Worm (Caenorhabditis elegans) whole organism, early embryonic: ENCODE results near the gene aip-1.

Experiments
- B0310.2 ChIP-seq: sonication (generic microtip); optimal IDR thresholded peaks from 2 replicates; lab custom pipeline; 2016; ENCODE audit warnings: mild to moderate bottlenecking, missing genetic modification characterization, missing compliant biosample characterization
- F13C5.2 ChIP-seq: sonication (generic microtip); optimal IDR thresholded peaks from 2 replicates; lab custom pipeline; 2017; ENCODE audit warnings: mild to moderate bottlenecking, missing genetic modification characterization, inconsistent platforms, missing compliant biosample characterization
- aly-1 ChIP-seq: sonication (generic microtip); optimal IDR thresholded peaks from 2 replicates; lab custom pipeline; 2016; ENCODE audit warnings: missing genetic modification characterization, missing compliant biosample characterization
- ama-1 ChIP-seq: fragments of 150-350 bp; optimal IDR thresholded peaks from 2 replicates; lab custom pipeline; 2014
- ceh-13 ChIP-seq: fragments of 200-800 bp; sonication (Bioruptor generic); optimal IDR thresholded peaks from 2 replicates; lab custom pipeline; 2018; ENCODE audit warnings: mild to moderate bottlenecking, missing genetic modification characterization, missing compliant biosample characterization
- ceh-36 ChIP-seq: sonication (generic microtip); optimal IDR thresholded peaks from 2 replicates; lab custom pipeline; 2016; ENCODE audit warnings: missing genetic modification characterization, inconsistent platforms, missing compliant biosample characterization
- ets-7 ChIP-seq: sonication (generic microtip); optimal IDR thresholded peaks from 2 replicates; lab custom pipeline; 2016; ENCODE audit warnings: missing genotype, missing genetic modification characterization, missing compliant biosample characterization
- flt-1 ChIP-seq: fragments of 200-800 bp; sonication (Bioruptor generic); IDR thresholded peaks from 2 replicates; pipeline ENCODE4 v1.3.6; 2022; ENCODE audit warnings: missing genetic modification characterization, missing compliant biosample characterization
- hmbx-1 ChIP-seq: sonication (generic microtip); optimal IDR thresholded peaks from 2 replicates; lab custom pipeline; 2016; ENCODE audit warnings: mild to moderate bottlenecking, missing genetic modification characterization, missing compliant biosample characterization
- scrt-1 ChIP-seq: fragments of 200-800 bp; sonication (Bioruptor generic); IDR thresholded peaks from 2 replicates; pipeline ENCODE4 v1.3.6; 2022; ENCODE audit warnings: missing genetic modification characterization, missing compliant biosample characterization
- tbx-11 ChIP-seq: fragments of 200-800 bp; sonication (Bioruptor generic); IDR thresholded peaks from 2 replicates; pipeline ENCODE4 v1.3.6; 2022; ENCODE audit warnings: missing genetic modification characterization, missing compliant biosample characterization
- tra-4 ChIP-seq: sonication (generic microtip); optimal IDR thresholded peaks from 2 replicates; lab custom pipeline; 2017; ENCODE audit warnings: missing genetic modification characterization, missing compliant biosample characterization

ce11 chrV:14057540-14057939, 45.4 kb downstream of the aip-1 start, which contains the start of gene F58D12.3:
- no peak for TF ChIP-seq scrt-1
- TF ChIP-seq flt-1 (GFP tag; lab: Robert Waterston, UW): no peak
- no peak for TF ChIP-seq ets-7 (tag; lab: Kevin White, UChicago)
- TF ChIP-seq ama-1 (lab: Kevin White, UChicago): no peak
- no peak for TF ChIP-seq F13C5.2 (tag; lab: Kevin White, UChicago)
- no peak for TF ChIP-seq hmbx-1 (tag; lab: Kevin White, UChicago)
- TF ChIP-seq tbx-11 (GFP tag; lab: Robert Waterston, UW): no peak
- TF ChIP-seq B0310.2 (tag; lab: Kevin White, UChicago): no peak
- TF ChIP-seq tra-4 (tag; lab: Kevin White, UChicago): no peak
- no peak for TF ChIP-seq ceh-13 (GFP tag; lab: Kevin White, UChicago)
- TF ChIP-seq ceh-36: no peak
- no peak for TF ChIP-seq aly-1
